Worm (Caenorhabditis elegans) whole organism, L1 larva: Measurements from ENCODE around the gene Y67A10A.7.
A peak's percentile ranks its signal among the peaks of the same experiment; 100 is the strongest.
"Not testable (repeated sequence)": the region's sequence is repeated elsewhere in the genome, so short reads cannot be mapped to it uniquely, and the experiment has no call there.

Experiments
- F16B12.6 ChIP-seq: fragments of 150-350 bp; optimal IDR thresholded peaks from 2 replicates; lab custom pipeline; 2014; ENCODE audit warnings: missing biosample characterization, missing genetic modification characterization
- blmp-1 ChIP-seq: fragments of 150-350 bp; optimal IDR thresholded peaks from 2 replicates; lab custom pipeline; 2014; ENCODE audit warnings: missing biosample characterization, missing genetic modification characterization
- ceh-63 ChIP-seq: fragments of 200-800 bp; sonication (Bioruptor generic); optimal IDR thresholded peaks from 2 replicates; lab custom pipeline; 2018; ENCODE audit warnings: mild to moderate bottlenecking, missing genetic modification characterization, missing compliant biosample characterization
- ceh-90 ChIP-seq: sonication (generic microtip); optimal IDR thresholded peaks from 2 replicates; lab custom pipeline; 2016; ENCODE audit warnings: missing genetic modification characterization, missing compliant biosample characterization
- ces-1 ChIP-seq: fragments of 150-350 bp; optimal IDR thresholded peaks from 2 replicates; lab custom pipeline; 2014; ENCODE audit warnings: missing biosample characterization, missing genetic modification reagents, missing genetic modification characterization
- dsc-1 ChIP-seq: sonication (generic microtip); optimal IDR thresholded peaks from 2 replicates; lab custom pipeline; 2016; ENCODE audit warnings: mild to moderate bottlenecking, missing genetic modification characterization, missing compliant biosample characterization
- efl-1 ChIP-seq, 4 experiments: fragments of 150-350 bp; optimal IDR thresholded peaks in 3 of 4; peaks in 1 of 4; 1 replicate in 1 of 4; 2 replicates in 3 of 4; lab custom pipeline; 2014; ENCODE audit warnings: missing biosample characterization in 2 of 4, missing genetic modification characterization in 2 of 4, missing genetic modification reagents in 2 of 4
- ets-5 ChIP-seq: fragments of 200-800 bp; sonication (Bioruptor generic); IDR thresholded peaks from 2 replicates; pipeline ENCODE4 v1.3.6; 2022; ENCODE audit warnings: missing genetic modification characterization, missing compliant biosample characterization
- lin-35 ChIP-seq, 2 experiments: fragments of 150-350 bp; optimal IDR thresholded peaks; 2 replicates each; lab custom pipeline; 2014; ENCODE audit warnings: missing biosample characterization in 2 of 2, missing genetic modification characterization in 2 of 2, missing genetic modification reagents in 2 of 2
- mab-9 ChIP-seq: fragments of 200-800 bp; sonication (Bioruptor generic); IDR thresholded peaks from 2 replicates; pipeline ENCODE4 v1.3.6; 2022; ENCODE audit warnings: missing genetic modification reagents, missing genetic modification characterization, missing compliant biosample characterization
- mdl-1 ChIP-seq, 2 experiments: fragments of 150-350 bp; optimal IDR thresholded peaks; 2 replicates each; lab custom pipeline; 2014 to 2017; ENCODE audit warnings: missing biosample characterization in 2 of 2, missing genetic modification characterization in 2 of 2, inconsistent platforms in 1 of 2
- nhr-28 ChIP-seq: fragments of 150-350 bp; optimal IDR thresholded peaks from 2 replicates; lab custom pipeline; 2014; ENCODE audit warnings: missing biosample characterization, missing genetic modification characterization
- pqm-1 ChIP-seq: sonication (generic microtip); optimal IDR thresholded peaks from 3 replicates; lab custom pipeline; 2017; ENCODE audit warnings: missing biosample characterization, missing genetic modification characterization
- snpc-4 ChIP-seq: fragments of 150-350 bp; optimal IDR thresholded peaks from 2 replicates; lab custom pipeline; 2014; ENCODE audit warnings: missing biosample characterization, missing genetic modification characterization
- sptf-1 ChIP-seq: fragments of 150-350 bp; optimal IDR thresholded peaks from 2 replicates; lab custom pipeline; 2014; ENCODE audit warnings: missing biosample characterization, missing genetic modification characterization
- swsn-7 ChIP-seq: sonication (generic microtip); optimal IDR thresholded peaks from 2 replicates; lab custom pipeline; 2016; ENCODE audit warnings: missing genetic modification characterization, missing compliant biosample characterization
- tlp-1 ChIP-seq: fragments of 150-350 bp; optimal IDR thresholded peaks from 2 replicates; lab custom pipeline; 2014; ENCODE audit warnings: missing biosample characterization, missing genetic modification characterization
- unc-62 ChIP-seq: fragments of 150-350 bp; optimal IDR thresholded peaks from 2 replicates; lab custom pipeline; 2014; ENCODE audit warnings: missing biosample characterization, missing genetic modification reagents, missing genetic modification characterization
- zag-1 ChIP-seq: fragments of 150-350 bp; optimal IDR thresholded peaks from 2 replicates; lab custom pipeline; 2014; ENCODE audit warnings: missing biosample characterization, missing genetic modification characterization
- zip-4 ChIP-seq: fragments of 200-800 bp; sonication (Bioruptor generic); optimal IDR thresholded peaks from 2 replicates; lab custom pipeline; 2018; ENCODE audit warnings: mild to moderate bottlenecking, missing genetic modification characterization, moderate library complexity, missing compliant biosample characterization
- ztf-11 ChIP-seq, 2 experiments: sonication (generic microtip); optimal IDR thresholded peaks; 2 replicates each; lab custom pipeline; 2016 to 2017; ENCODE audit warnings: missing genetic modification characterization in 2 of 2, missing biosample characterization in 1 of 2, missing compliant biosample characterization in 1 of 2

Y67A10A.7 gene

DNA sequence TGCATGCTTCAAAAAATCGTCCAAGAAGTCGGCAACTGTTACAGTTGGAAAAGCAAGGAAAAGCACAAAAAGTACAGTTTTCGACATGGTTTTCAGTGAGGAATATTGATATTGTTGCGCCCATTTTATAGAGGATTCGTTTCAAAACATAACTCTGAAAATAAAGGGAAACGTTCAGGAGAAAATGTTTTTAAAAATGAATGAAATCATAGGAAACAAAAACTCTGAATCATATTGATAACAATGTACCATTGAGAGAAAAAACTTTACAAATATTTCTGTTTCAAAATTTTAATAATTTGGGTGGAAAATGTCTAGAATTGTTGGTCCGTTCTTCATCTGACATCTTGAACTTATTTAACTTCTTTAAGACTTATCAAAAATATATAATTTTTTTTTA, 49.3 kb downstream of the Y67A10A.7 start, which contains the start of gene F55B11.2:
F55B11.2 (minus strand) TSS at position 101 of the 400 bp plus-strand sequence.
- TF ChIP-seq lin-35 (GFP tag; optimal IDR thresholded peaks at IDR 0.05; lab: Kevin White, UChicago) (no peak), sptf-1 (tag; lab: Kevin White, UChicago) (no peak), mab-9 (no peak), efl-1 (optimal IDR thresholded peaks at IDR 0.05; lab: Kevin White, UChicago) (no peak), efl-1 (GFP tag; optimal IDR thresholded peaks at IDR 0.05 in 1 of 2; lab: Kevin White, UChicago) (peak in 1 of 2 experiments; percentile 34)

DNA sequence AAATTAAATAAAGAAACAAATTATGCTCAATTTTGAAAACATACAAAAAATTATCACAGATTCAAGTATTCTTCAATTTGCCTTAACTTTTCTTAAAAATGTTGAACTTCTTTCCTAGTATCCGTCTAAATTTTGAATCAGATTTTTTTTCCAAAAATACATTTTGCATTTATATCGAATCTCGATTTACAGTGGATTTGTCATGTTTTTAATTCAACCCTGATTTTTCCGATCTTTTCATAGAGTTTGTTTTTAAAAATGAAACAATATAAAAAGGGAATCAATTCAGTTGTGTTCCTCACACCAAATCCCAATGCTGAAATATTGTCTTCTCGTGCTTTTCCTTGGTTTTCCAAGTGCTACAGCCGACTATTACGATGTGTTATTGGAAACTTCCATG, 50.5 kb downstream of the Y67A10A.7 start, which contains the start of gene F55B11.3:
F55B11.3 (plus strand) TSS at position 301 of the 400 bp plus-strand sequence.
- no peak for TF ChIP-seq tlp-1 (tag; lab: Kevin White, UChicago)
- TF ChIP-seq F16B12.6 (tag; lab: Kevin White, UChicago), result no peak
- TF ChIP-seq ets-5 (GFP tag; lab: Robert Waterston, UW), result no peak
- no peak for TF ChIP-seq ztf-11 (tag; optimal IDR thresholded peaks at IDR 0.05; lab: Kevin White, UChicago)
- TF ChIP-seq blmp-1, result no peak
- no peak for TF ChIP-seq swsn-7 (tag; lab: Kevin White, UChicago)
- no peak for TF ChIP-seq ceh-90 (tag; lab: Kevin White, UChicago)
- TF ChIP-seq nhr-28 (tag; lab: Kevin White, UChicago), result no peak
- no peak for TF ChIP-seq unc-62 (GFP tag; lab: Kevin White, UChicago)
- no peak for TF ChIP-seq zag-1 (tag; lab: Kevin White, UChicago)
- TF ChIP-seq pqm-1 (tag; lab: Kevin White, UChicago), result no peak
- no peak for TF ChIP-seq ces-1 (GFP tag; lab: Kevin White, UChicago)
- no peak for TF ChIP-seq mdl-1 (tag; optimal IDR thresholded peaks at IDR 0.05; lab: Kevin White, UChicago)
- no peak for TF ChIP-seq dsc-1 (tag; lab: Kevin White, UChicago)
- TF ChIP-seq zip-4 (GFP tag; lab: Kevin White, UChicago), result no peak
- no peak for TF ChIP-seq sptf-1 (tag; lab: Kevin White, UChicago)

DNA sequence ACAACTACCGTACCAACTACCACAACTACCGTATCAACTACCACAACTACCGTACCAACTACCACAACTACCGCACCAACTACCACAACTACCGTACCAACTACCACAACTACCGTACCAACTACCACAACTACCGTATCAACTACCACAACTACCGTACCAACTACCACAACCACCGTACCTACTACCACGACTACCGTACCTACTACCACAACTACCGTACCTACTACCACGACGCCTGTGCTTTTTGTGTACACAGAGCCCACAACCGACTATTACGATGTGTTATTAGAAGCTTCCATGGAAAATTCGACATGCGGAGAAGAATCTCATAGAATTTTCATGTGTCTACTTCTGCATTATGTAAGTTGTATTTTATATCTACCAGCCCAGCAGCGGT, 53.5 kb downstream of the Y67A10A.7 start, which contains the start of gene F55B11.5:
F55B11.5 (plus strand) TSS at position 301 of the 400 bp plus-strand sequence.
- not testable (repeated sequence) for TF ChIP-seq snpc-4 (tag; lab: Kevin White, UChicago); F16B12.6 (tag; lab: Kevin White, UChicago); ceh-63
- TF ChIP-seq, all 84 proteins: peak for 0; not testable (repeated sequence) for 84
